Worm (Caenorhabditis elegans): ENCODE data around the gene pgp-11.

DNA sequence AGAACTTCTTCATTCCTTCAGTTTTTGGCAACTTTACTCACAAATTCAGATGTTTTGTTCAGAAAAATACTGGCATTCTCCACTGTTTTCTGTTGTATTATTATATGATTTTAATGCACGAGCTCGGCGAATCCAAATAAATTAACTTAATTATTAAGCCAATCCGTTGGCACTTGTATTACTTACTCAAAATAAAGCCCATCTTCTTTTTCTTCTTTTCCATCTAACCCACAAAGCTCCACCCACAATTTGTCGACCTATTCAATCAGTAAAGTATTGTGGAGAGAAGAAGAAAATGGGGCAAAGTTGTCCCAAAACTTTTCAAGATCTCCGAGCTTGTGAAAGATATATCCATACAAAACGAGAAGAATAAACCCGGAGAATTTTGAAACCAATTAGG, 12.8 kb downstream of the pgp-11 start:
- TF ChIP-seq tab-1 (GFP tag; IDR thresholded peaks at IDR 0.05) (no peak), flt-1 (GFP tag; IDR thresholded peaks at IDR 0.05) (no peak), ref-1 (GFP tag; conservative IDR thresholded peaks at IDR 0.05) (no peak)

All from whole organism, midembryonic.